Fruit fly (Drosophila melanogaster): Measurements from ENCODE around the gene Sgsf.

- no peak for TF ChIP-seq Eip75B (GFP tag; optimal IDR thresholded peaks at IDR 0.05)
- TF ChIP-seq Blimp-1 (GFP tag; optimal IDR thresholded peaks at IDR 0.05): no peak
These were observed 23.1 kb downstream of the Sgsf start, which contains the start of gene Tim17a1 for dm6 chr3R:12364580-12364979.

Data from whole organism, prepupa.